Fruit fly (Drosophila melanogaster) whole organism, embryonic: ENCODE results near the gene CG34337.

Source experiments
- Antp ChIP-seq: fragments of 200-800 bp; sonication (Bioruptor generic); optimal IDR thresholded peaks from 3 replicates; lab custom pipeline; 2016; ENCODE audit warnings: missing biosample characterization, missing genetic modification characterization
- Awh ChIP-seq: fragments of 200-800 bp; sonication (Bioruptor generic); IDR thresholded peaks from 2 replicates; pipeline ENCODE4, ENCODE4 v1.3.6; 2022; ENCODE audit warnings: missing biosample characterization, missing genetic modification characterization
- B-H1 ChIP-seq: fragments of 200-800 bp; sonication (Bioruptor generic); IDR thresholded peaks from 3 replicates; pipeline ENCODE4 v1.3.6; 2022; ENCODE audit warnings: missing biosample characterization, missing genetic modification characterization
- Bdp1 ChIP-seq: fragments of 200-800 bp; sonication (Bioruptor generic); optimal IDR thresholded peaks from 3 replicates; lab custom pipeline; 2016; ENCODE audit warnings: missing biosample characterization, missing genetic modification characterization
- Bgb ChIP-seq: fragments of 200-800 bp; sonication (Bioruptor generic); IDR thresholded peaks from 2 replicates; pipeline ENCODE4 v1.3.6; 2022; ENCODE audit warnings: missing biosample characterization, missing genetic modification characterization; ENCODE audit not compliant: partially characterized antibody
- CG10431 ChIP-seq: fragments of 200-800 bp; sonication (Bioruptor generic); optimal IDR thresholded peaks from 3 replicates; lab custom pipeline; 2018; ENCODE audit warnings: missing biosample characterization, mild to moderate bottlenecking, missing genetic modification characterization
- CG12299 ChIP-seq: fragments of 200-800 bp; sonication (Bioruptor generic); optimal IDR thresholded peaks from 2 replicates; lab custom pipeline; 2018; ENCODE audit warnings: missing biosample characterization, mild to moderate bottlenecking, missing genetic modification characterization
- CG12942 ChIP-seq: fragments of 200-800 bp; sonication (Bioruptor generic); optimal IDR thresholded peaks from 3 replicates; lab custom pipeline; 2016; ENCODE audit warnings: missing biosample characterization, missing genetic modification characterization
- CG13296 ChIP-seq: fragments of 200-800 bp; sonication (Bioruptor generic); optimal IDR thresholded peaks from 3 replicates; lab custom pipeline; 2018; ENCODE audit warnings: missing biosample characterization, mild to moderate bottlenecking, missing genetic modification characterization
- CG14014 ChIP-seq: fragments of 200-800 bp; sonication (Bioruptor generic); IDR thresholded peaks from 2 replicates; pipeline ENCODE4 v1.3.6; 2022; ENCODE audit warnings: missing biosample characterization, missing genetic modification characterization
- CG14860 ChIP-seq: fragments of 200-800 bp; sonication (Bioruptor generic); IDR thresholded peaks from 3 replicates; pipeline ENCODE4 v1.3.6; 2022; ENCODE audit warnings: missing biosample characterization, missing genetic modification characterization; ENCODE audit not compliant: partially characterized antibody
- CG15269 ChIP-seq: fragments of 200-800 bp; sonication (Bioruptor generic); optimal IDR thresholded peaks from 2 replicates; lab custom pipeline; 2018; ENCODE audit warnings: missing biosample characterization, mild to moderate bottlenecking, missing genetic modification characterization, moderate library complexity
- CG17568 ChIP-seq: fragments of 200-800 bp; sonication (Bioruptor generic); optimal IDR thresholded peaks from 2 replicates; lab custom pipeline; 2018; ENCODE audit warnings: missing biosample characterization, mild to moderate bottlenecking, missing genetic modification characterization, moderate library complexity
- CG1792 ChIP-seq: fragments of 200-800 bp; sonication (Bioruptor generic); optimal IDR thresholded peaks from 2 replicates; lab custom pipeline; 2016; ENCODE audit warnings: missing biosample characterization, missing genetic modification characterization
- CG34422 ChIP-seq: fragments of 200-800 bp; sonication (Bioruptor generic); IDR thresholded peaks from 3 replicates; pipeline ENCODE4 v1.3.6; 2022; ENCODE audit warnings: missing biosample characterization, missing genetic modification characterization
- CG3838 ChIP-seq: fragments of 200-800 bp; sonication (Bioruptor generic); optimal IDR thresholded peaks from 3 replicates; lab custom pipeline; 2016; ENCODE audit warnings: missing biosample characterization, missing genetic modification characterization
- CG4360 ChIP-seq: fragments of 200-800 bp; sonication (Bioruptor generic); IDR thresholded peaks from 2 replicates; pipeline ENCODE4 v1.3.6; 2022; ENCODE audit warnings: missing biosample characterization, missing genetic modification characterization
- CG4424 ChIP-seq: fragments of 200-800 bp; sonication (Bioruptor generic); optimal IDR thresholded peaks from 3 replicates; lab custom pipeline; 2016; ENCODE audit warnings: missing biosample characterization, missing genetic modification characterization
- CG4617 ChIP-seq: fragments of 200-800 bp; sonication (Bioruptor generic); optimal IDR thresholded peaks from 3 replicates; lab custom pipeline; 2016; ENCODE audit warnings: missing biosample characterization, missing genetic modification characterization, borderline replicate concordance
- CG5245 ChIP-seq: fragments of 200-800 bp; sonication (Bioruptor generic); optimal IDR thresholded peaks from 3 replicates; lab custom pipeline; 2016; ENCODE audit warnings: missing biosample characterization, missing genetic modification characterization
- CG9609 ChIP-seq: fragments of 200-800 bp; sonication (Bioruptor generic); optimal IDR thresholded peaks from 3 replicates; lab custom pipeline; 2016; ENCODE audit warnings: missing biosample characterization, missing genetic modification characterization
- Dfd ChIP-seq, 2 experiments: fragments of >200 bp; optimal IDR thresholded peaks; 2 replicates each; lab custom pipeline; 2017; ENCODE audit warnings: missing biosample characterization in 2 of 2, missing genetic modification characterization in 2 of 2
- Dll ChIP-seq: fragments of 200-800 bp; sonication (Bioruptor generic); IDR thresholded peaks from 4 replicates; pipeline ENCODE4 v1.3.6; 2022; ENCODE audit warnings: missing biosample characterization, missing genetic modification characterization; ENCODE audit not compliant: partially characterized antibody
- Dp ChIP-seq: fragments of 200-800 bp; sonication (Bioruptor generic); optimal IDR thresholded peaks from 2 replicates; lab custom pipeline; 2018; ENCODE audit warnings: missing biosample characterization, mild to moderate bottlenecking, missing genetic modification characterization, moderate library complexity
- HLHmδ ChIP-seq: fragments of 200-800 bp; sonication (Bioruptor generic); optimal IDR thresholded peaks from 2 replicates; lab custom pipeline; 2018; ENCODE audit warnings: missing biosample characterization, mild to moderate bottlenecking, missing genetic modification characterization, moderate library complexity
- Hey ChIP-seq: fragments of 200-800 bp; sonication (Bioruptor generic); optimal IDR thresholded peaks from 3 replicates; lab custom pipeline; 2018; ENCODE audit warnings: missing biosample characterization, mild to moderate bottlenecking, missing genetic modification characterization
- Hmx ChIP-seq: fragments of 200-800 bp; sonication (Bioruptor generic); optimal IDR thresholded peaks from 2 replicates; lab custom pipeline; 2016; ENCODE audit warnings: missing biosample characterization, missing genetic modification characterization
- Myb ChIP-seq: fragments of 200-800 bp; sonication (Bioruptor generic); optimal IDR thresholded peaks from 2 replicates; lab custom pipeline; 2016; ENCODE audit warnings: missing biosample characterization, missing genetic modification characterization
- Nf-YB ChIP-seq: fragments of 200-800 bp; sonication (Bioruptor generic); optimal IDR thresholded peaks from 3 replicates; lab custom pipeline; 2019; ENCODE audit warnings: missing biosample characterization, mild to moderate bottlenecking, missing genetic modification characterization, moderate library complexity
- TFAM ChIP-seq: fragments of 200-800 bp; sonication (Bioruptor generic); optimal IDR thresholded peaks from 2 replicates; lab custom pipeline; 2017; ENCODE audit warnings: missing biosample characterization, missing genetic modification characterization, inconsistent platforms
- Tbp ChIP-seq: fragments of >200 bp; optimal IDR thresholded peaks from 2 replicates; lab custom pipeline; 2018; ENCODE audit warnings: missing biosample characterization, missing genetic modification characterization
- Trl ChIP-seq, 3 experiments: fragments of >200 bp in 2 of 3; fragments of 200-800 bp in 1 of 3; sonication (Bioruptor generic) in 1 of 3; optimal IDR thresholded peaks; 2 replicates in 1 of 3; 3 replicates in 2 of 3; lab custom pipeline; 2016 to 2017; ENCODE audit warnings: missing biosample characterization in 1 of 3, missing genetic modification characterization in 1 of 3
- ab ChIP-seq: fragments of 200-800 bp; sonication (Bioruptor generic); optimal IDR thresholded peaks from 2 replicates; lab custom pipeline; 2016; ENCODE audit warnings: missing biosample characterization, missing genetic modification characterization
- amos ChIP-seq: fragments of 200-800 bp; sonication (Bioruptor generic); IDR thresholded peaks from 2 replicates; pipeline ENCODE4 v1.3.6; 2022; ENCODE audit warnings: missing biosample characterization, missing genetic modification characterization; ENCODE audit not compliant: partially characterized antibody
- bsh ChIP-seq, 2 experiments: fragments of 200-800 bp; sonication (Bioruptor generic); optimal IDR thresholded peaks; 2 replicates each; lab custom pipeline; 2017 to 2018; ENCODE audit warnings: mild to moderate bottlenecking in 2 of 2, missing biosample characterization in 2 of 2, missing genetic modification characterization in 2 of 2, moderate library complexity in 1 of 2
- chn ChIP-seq: fragments of 200-800 bp; sonication (Bioruptor generic); optimal IDR thresholded peaks from 2 replicates; lab custom pipeline; 2016; ENCODE audit warnings: missing biosample characterization, missing genetic modification characterization
- crol ChIP-seq: fragments of 200-800 bp; sonication (Bioruptor generic); IDR thresholded peaks from 2 replicates; pipeline ENCODE4 v1.3.6; 2022; ENCODE audit warnings: missing biosample characterization, missing genetic modification characterization
- cwo ChIP-seq: fragments of 200-800 bp; sonication (Bioruptor generic); optimal IDR thresholded peaks from 3 replicates; lab custom pipeline; 2017; ENCODE audit warnings: missing biosample characterization, missing genetic modification characterization, mild to moderate bottlenecking, moderate library complexity, missing genetic modification reagents
- fd3F ChIP-seq: fragments of 200-800 bp; sonication (Bioruptor generic); optimal IDR thresholded peaks from 2 replicates; lab custom pipeline; 2018; ENCODE audit warnings: missing biosample characterization, mild to moderate bottlenecking, missing genetic modification characterization, moderate library complexity
- fd64A ChIP-seq: fragments of 200-800 bp; sonication (Bioruptor generic); optimal IDR thresholded peaks from 3 replicates; lab custom pipeline; 2018; ENCODE audit warnings: missing biosample characterization, mild to moderate bottlenecking, missing genetic modification characterization
- mirr ChIP-seq: fragments of 200-800 bp; sonication (Bioruptor generic); optimal IDR thresholded peaks from 3 replicates; lab custom pipeline; 2018; ENCODE audit warnings: missing biosample characterization, mild to moderate bottlenecking, missing genetic modification characterization
- nerfin-1 ChIP-seq: fragments of 200-800 bp; sonication (Bioruptor generic); optimal IDR thresholded peaks from 3 replicates; lab custom pipeline; 2019; ENCODE audit warnings: missing biosample characterization, mild to moderate bottlenecking, missing genetic modification characterization, moderate library complexity
- pfk ChIP-seq: fragments of 200-800 bp; sonication (Bioruptor generic); optimal IDR thresholded peaks from 2 replicates; lab custom pipeline; 2018; ENCODE audit warnings: missing biosample characterization, mild to moderate bottlenecking, missing genetic modification characterization, moderate library complexity
- pho ChIP-seq: fragments of 200-800 bp; sonication (Bioruptor generic); optimal IDR thresholded peaks from 2 replicates; lab custom pipeline; 2016; ENCODE audit warnings: missing biosample characterization, missing genetic modification characterization
- repo ChIP-seq: fragments of 200-800 bp; sonication (Bioruptor generic); optimal IDR thresholded peaks from 2 replicates; lab custom pipeline; 2016; ENCODE audit warnings: missing biosample characterization, missing genetic modification characterization
- sna ChIP-seq: fragments of 200-800 bp; sonication (Bioruptor generic); IDR thresholded peaks from 2 replicates; pipeline ENCODE4 v1.3.6; 2022; ENCODE audit warnings: missing biosample characterization, missing genetic modification characterization; ENCODE audit not compliant: partially characterized antibody
- wor ChIP-seq: fragments of 200-800 bp; sonication (Bioruptor generic); IDR thresholded peaks from 2 replicates; pipeline ENCODE4 v1.3.6; 2022; ENCODE audit warnings: missing biosample characterization, missing genetic modification characterization
- z ChIP-seq: fragments of 200-800 bp; sonication (Bioruptor generic); IDR thresholded peaks from 3 replicates; pipeline ENCODE4 v1.3.6; 2022; ENCODE audit warnings: missing biosample characterization, missing genetic modification characterization
- zen2 ChIP-seq: fragments of 200-800 bp; sonication (Bioruptor generic); IDR thresholded peaks from 3 replicates; pipeline ENCODE4 v1.3.6; 2022; ENCODE audit warnings: missing biosample characterization, missing genetic modification characterization; ENCODE audit not compliant: partially characterized antibody

The CG34337 gene

DNA sequence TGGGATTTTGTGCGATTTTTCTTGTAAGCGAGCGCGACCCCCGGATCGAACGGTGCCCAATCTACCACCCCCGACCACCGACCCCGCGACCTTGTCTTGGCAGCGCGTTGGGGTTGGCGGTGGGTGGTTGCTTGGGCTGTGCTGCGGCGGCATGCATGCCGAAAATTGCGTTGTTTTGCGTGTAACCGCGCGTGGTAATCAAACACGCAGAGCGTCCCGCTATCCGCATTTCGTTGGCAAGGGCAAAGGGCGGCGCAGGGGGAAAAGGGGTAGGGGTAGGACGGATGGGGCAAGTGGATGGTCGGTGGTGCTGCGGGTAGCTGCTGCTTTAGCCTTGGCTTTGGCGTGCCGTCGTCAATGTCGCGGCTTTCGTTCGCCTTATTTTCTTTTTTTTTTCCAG, 15.3 kb downstream of the CG34337 start:
- TF ChIP-seq Hey (tag; lab: Kevin White, UChicago), result peak; percentile 6
- no peak for TF ChIP-seq fd3F
- TF ChIP-seq Antp, result no peak
- no peak for TF ChIP-seq Tbp (GFP tag; lab: Kevin White, UChicago)
- TF ChIP-seq CG14014 (GFP tag; lab: Robert Waterston, UW), result no peak
- TF ChIP-seq nerfin-1, result peak; percentile 81
- peak; percentile 85 for TF ChIP-seq crol (GFP tag; lab: Robert Waterston, UW)
- no peak for TF ChIP-seq Bdp1 (GFP tag; lab: Kevin White, UChicago)
- TF ChIP-seq TFAM (GFP tag; lab: Kevin White, UChicago), result no peak
- TF ChIP-seq mirr, result peak; percentile 27
- no peak for TF ChIP-seq repo (GFP tag; lab: Kevin White, UChicago)

DNA sequence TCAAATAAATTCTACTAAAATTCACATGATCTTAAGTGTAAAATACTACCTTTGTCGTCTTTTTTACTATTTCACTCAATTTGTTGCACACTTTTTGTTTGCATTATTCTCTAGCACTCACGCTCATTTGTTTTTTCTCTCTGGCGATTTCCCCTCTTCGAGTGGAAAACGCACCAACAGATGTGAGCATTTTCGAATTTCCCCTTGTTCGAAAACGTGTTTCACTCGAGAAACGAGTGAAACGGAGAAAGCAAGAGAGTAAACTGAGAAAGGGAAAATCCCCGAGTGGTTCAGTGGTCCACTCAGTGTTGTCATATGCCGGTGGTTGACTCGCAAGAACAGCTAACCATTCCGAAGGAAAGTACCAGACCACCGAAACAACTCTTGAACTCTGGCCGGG, 28.0 kb downstream of the CG34337 start:
- TF ChIP-seq Nf-YB (GFP tag; lab: Kevin White, UChicago) (peak; percentile 48), zen2 (peak; percentile 42; the same call in 1 of the 3 replicates), CG34422 (GFP tag; lab: Robert Waterston, UW) (no peak), Dfd (GFP tag; optimal IDR thresholded peaks at IDR 0.05; lab: Kevin White, UChicago) (no peak), HLHmδ (GFP tag; lab: Kevin White, UChicago) (no peak), wor (GFP tag; lab: Robert Waterston, UW) (no peak), CG12942 (GFP tag; lab: Kevin White, UChicago) (no peak), pho (GFP tag; lab: Kevin White, UChicago) (no peak), Myb (GFP tag; lab: Kevin White, UChicago) (no peak), sna (GFP tag; lab: Robert Waterston, UW) (no peak), CG3838 (no peak), amos (peak; percentile 13; the same call in 1 of the 2 replicates), Bgb (GFP tag; lab: Robert Waterston, UW) (peak; percentile 37; the same call in 1 of the 2 replicates), bsh (GFP tag; optimal IDR thresholded peaks at IDR 0.05; lab: Kevin White, UChicago) (no peak), B-H1 (GFP tag; lab: Robert Waterston, UW) (no peak), Hmx (GFP tag; lab: Kevin White, UChicago) (no peak), CG9609 (GFP tag; lab: Kevin White, UChicago) (no peak), Trl (optimal IDR thresholded peaks at IDR 0.05; lab: Kevin White, UChicago) (peak; percentile 16 to 49), Trl (GFP tag; optimal IDR thresholded peaks at IDR 0.05; lab: Kevin White, UChicago) (no peak), cwo (GFP tag; lab: Kevin White, UChicago) (no peak), CG4424 (GFP tag; lab: Kevin White, UChicago) (no peak), CG15269 (tag; lab: Kevin White, UChicago) (no peak), CG14860 (GFP tag; lab: Robert Waterston, UW) (no peak), ab (GFP tag; lab: Kevin White, UChicago) (no peak), CG4617 (GFP tag; lab: Kevin White, UChicago) (no peak), z (peak; percentile 99), CG1792 (no peak), Awh (GFP tag; lab: Robert Waterston, UW) (no peak), pfk (GFP tag; lab: Kevin White, UChicago) (no peak), CG4360 (GFP tag; lab: Robert Waterston, UW) (no peak), CG13296 (GFP tag; lab: Kevin White, UChicago) (no peak), CG12299 (tag; lab: Kevin White, UChicago) (no peak), Dp (GFP tag; lab: Kevin White, UChicago) (no peak), mirr (no peak), CG17568 (GFP tag; lab: Kevin White, UChicago) (no peak), Dll (GFP tag; lab: Robert Waterston, UW) (no peak), chn (GFP tag; lab: Kevin White, UChicago) (no peak), CG5245 (GFP tag; lab: Kevin White, UChicago) (no peak), fd64A (GFP tag; lab: Kevin White, UChicago) (no peak), CG10431 (GFP tag; lab: Kevin White, UChicago) (no peak), Tbp (GFP tag; lab: Kevin White, UChicago) (no peak)
